Worm (Caenorhabditis elegans) whole organism, late embryonic: ENCODE data around the gene C55A6.3.
A peak's percentile ranks its signal among the peaks of the same experiment; 100 is the strongest.

Experiments used
- C08G9.2 ChIP-seq: sonication (generic microtip); optimal IDR thresholded peaks from 2 replicates; lab custom pipeline; 2016; ENCODE audit warnings: mild to moderate bottlenecking, missing genetic modification characterization, moderate library complexity, missing compliant biosample characterization
- C38D4.7 ChIP-seq: fragments of 200-800 bp; sonication (Bioruptor generic); optimal IDR thresholded peaks from 2 replicates; lab custom pipeline; 2018; ENCODE audit warnings: mild to moderate bottlenecking, missing genetic modification characterization, moderate library complexity, missing compliant biosample characterization
- T23F11.4 ChIP-seq: fragments of 200-800 bp; sonication (Bioruptor generic); optimal IDR thresholded peaks from 2 replicates; lab custom pipeline; 2018; ENCODE audit warnings: mild to moderate bottlenecking, missing genetic modification characterization, missing compliant biosample characterization
- ceh-14 ChIP-seq: sonication (generic microtip); optimal IDR thresholded peaks from 2 replicates; lab custom pipeline; 2016; ENCODE audit warnings: missing genotype, missing genetic modification characterization, missing compliant biosample characterization
- ceh-19 ChIP-seq: fragments of 200-800 bp; sonication (Bioruptor generic); optimal IDR thresholded peaks from 2 replicates; lab custom pipeline; 2018; ENCODE audit warnings: mild to moderate bottlenecking, missing genetic modification characterization, missing compliant biosample characterization
- ceh-2 ChIP-seq: sonication (generic microtip); optimal IDR thresholded peaks from 2 replicates; lab custom pipeline; 2016; ENCODE audit warnings: missing genotype, missing genetic modification characterization, missing compliant biosample characterization
- ceh-30 ChIP-seq: fragments of 150-350 bp; optimal IDR thresholded peaks from 2 replicates; lab custom pipeline; 2014; ENCODE audit warnings: missing biosample characterization, missing genetic modification characterization
- ceh-31 ChIP-seq: sonication (generic microtip); optimal IDR thresholded peaks from 2 replicates; lab custom pipeline; 2016; ENCODE audit warnings: missing genetic modification characterization, missing compliant biosample characterization
- ceh-34 ChIP-seq: sonication (generic microtip); optimal IDR thresholded peaks from 2 replicates; lab custom pipeline; 2016; ENCODE audit warnings: mild to moderate bottlenecking, missing genetic modification characterization, missing compliant biosample characterization
- ceh-45 ChIP-seq: fragments of 200-800 bp; sonication (Bioruptor generic); IDR thresholded peaks from 2 replicates; pipeline ENCODE4 v1.3.6; 2022; ENCODE audit warnings: missing genetic modification reagents, missing genetic modification characterization, missing compliant biosample characterization
- dmd-4 ChIP-seq: sonication (generic microtip); optimal IDR thresholded peaks from 2 replicates; lab custom pipeline; 2016; ENCODE audit warnings: borderline replicate concordance, missing genetic modification characterization, missing compliant biosample characterization
- dve-1 ChIP-seq: sonication (generic microtip); optimal IDR thresholded peaks from 2 replicates; lab custom pipeline; 2017; ENCODE audit warnings: antibody characterized with exemption, mild to moderate bottlenecking, missing genetic modification characterization, missing compliant biosample characterization
- elt-2 ChIP-seq: sonication (generic microtip); optimal IDR thresholded peaks from 2 replicates; lab custom pipeline; 2016; ENCODE audit warnings: missing genetic modification reagents, missing genetic modification characterization, missing compliant biosample characterization
- eyg-1 ChIP-seq: sonication (generic microtip); optimal IDR thresholded peaks from 2 replicates; lab custom pipeline; 2016; ENCODE audit warnings: missing genotype, missing genetic modification characterization, missing compliant biosample characterization
- fax-1 ChIP-seq: sonication (generic microtip); optimal IDR thresholded peaks from 2 replicates; lab custom pipeline; 2016; ENCODE audit warnings: missing genotype, missing genetic modification characterization, missing compliant biosample characterization
- fkh-10 ChIP-seq: fragments of 150-350 bp; optimal IDR thresholded peaks from 2 replicates; lab custom pipeline; 2014; ENCODE audit warnings: missing biosample characterization, missing genetic modification reagents, missing genetic modification characterization
- gmeb-2 ChIP-seq: sonication (generic microtip); optimal IDR thresholded peaks from 2 replicates; lab custom pipeline; 2016; ENCODE audit warnings: missing genetic modification characterization, inconsistent platforms, missing compliant biosample characterization
- hlh-13 ChIP-seq: fragments of 200-800 bp; sonication (Bioruptor generic); optimal IDR thresholded peaks from 2 replicates; lab custom pipeline; 2018; ENCODE audit warnings: mild to moderate bottlenecking, missing genetic modification characterization, missing compliant biosample characterization
- hlh-30 ChIP-seq: sonication (generic microtip); optimal IDR thresholded peaks from 2 replicates; lab custom pipeline; 2017; ENCODE audit warnings: antibody characterized with exemption, missing genetic modification characterization, missing compliant biosample characterization; ENCODE audit not compliant: insufficient read depth
- hlh-8 ChIP-seq: sonication (generic microtip); optimal IDR thresholded peaks from 2 replicates; lab custom pipeline; 2016; ENCODE audit warnings: missing genotype, missing genetic modification characterization, missing compliant biosample characterization
- mec-3 ChIP-seq: sonication (generic microtip); optimal IDR thresholded peaks from 2 replicates; lab custom pipeline; 2016; ENCODE audit warnings: borderline replicate concordance, missing genetic modification characterization, missing compliant biosample characterization
- nfya-1 ChIP-seq: sonication (generic microtip); optimal IDR thresholded peaks from 2 replicates; lab custom pipeline; 2017; ENCODE audit warnings: missing genetic modification characterization, mild to moderate bottlenecking, missing compliant biosample characterization, antibody characterized with exemption, moderate library complexity
- nhr-232 ChIP-seq: sonication (generic microtip); optimal IDR thresholded peaks from 2 replicates; lab custom pipeline; 2016; ENCODE audit warnings: missing genetic modification characterization, missing compliant biosample characterization
- pag-3 ChIP-seq: sonication (generic microtip); optimal IDR thresholded peaks from 2 replicates; lab custom pipeline; 2016; ENCODE audit warnings: missing compliant biosample characterization, missing genetic modification characterization, borderline replicate concordance
- pha-4 ChIP-seq: fragments of 150-350 bp; optimal IDR thresholded peaks from 2 replicates; lab custom pipeline; 2018; ENCODE audit warnings: missing biosample characterization, missing genetic modification reagents, missing genetic modification characterization
- rnt-1 ChIP-seq: sonication (generic microtip); optimal IDR thresholded peaks from 2 replicates; lab custom pipeline; 2016; ENCODE audit warnings: missing genetic modification characterization, missing compliant biosample characterization
- syd-9 ChIP-seq: sonication (generic microtip); optimal IDR thresholded peaks from 2 replicates; lab custom pipeline; 2016; ENCODE audit warnings: mild to moderate bottlenecking, missing genetic modification characterization, moderate library complexity, missing compliant biosample characterization
- tbx-2 ChIP-seq: sonication (generic microtip); optimal IDR thresholded peaks from 2 replicates; lab custom pipeline; 2016; ENCODE audit warnings: missing genetic modification characterization, missing compliant biosample characterization
- tbx-7 ChIP-seq: sonication (generic microtip); optimal IDR thresholded peaks from 2 replicates; lab custom pipeline; 2016; ENCODE audit warnings: missing genotype, missing genetic modification characterization, missing compliant biosample characterization
- ttx-3 ChIP-seq: sonication (generic microtip); optimal IDR thresholded peaks from 2 replicates; lab custom pipeline; 2016; ENCODE audit warnings: missing genetic modification reagents, missing genetic modification characterization, missing compliant biosample characterization
- unc-55 ChIP-seq: sonication (generic microtip); optimal IDR thresholded peaks from 2 replicates; lab custom pipeline; 2017; ENCODE audit warnings: missing biosample characterization, missing genetic modification reagents, missing genetic modification characterization
- unc-86 ChIP-seq: sonication (generic microtip); optimal IDR thresholded peaks from 2 replicates; lab custom pipeline; 2016; ENCODE audit warnings: missing genetic modification characterization, missing compliant biosample characterization

The C55A6.3 gene

DNA sequence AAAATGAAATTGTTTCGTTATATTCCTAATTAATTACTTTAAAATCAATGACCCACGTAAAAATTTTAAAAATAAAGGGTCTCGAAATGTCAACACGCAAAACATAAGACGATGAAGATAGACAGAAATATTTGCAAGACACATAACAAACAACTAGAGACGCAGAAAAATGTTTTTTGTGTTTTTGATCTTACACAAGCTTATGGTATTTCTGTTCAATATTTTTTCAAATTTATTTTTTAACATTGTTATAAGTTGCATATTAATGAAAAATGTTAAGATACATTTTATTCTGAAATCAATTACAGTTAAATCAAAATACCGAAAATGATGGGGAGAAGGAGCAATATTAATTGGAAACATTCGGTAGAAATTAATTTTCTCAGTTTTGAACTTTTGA lies at the start of gene C55A6.3:
TSS of gene C55A6.3 (minus strand) at position 101 of the 400 bp plus-strand sequence.
- TF ChIP-seq unc-55 (GFP tag; lab: Kevin White, UChicago) (no peak), nhr-232 (tag; lab: Kevin White, UChicago) (no peak), fkh-10 (GFP tag; lab: Kevin White, UChicago) (no peak), tbx-7 (no peak), eyg-1 (tag; lab: Kevin White, UChicago) (no peak), hlh-13 (GFP tag; lab: Kevin White, UChicago) (no peak)

ce11 chrV:11562643-11563042 lies 49.3 kb upstream of the C55A6.3 start, which contains the start of gene srx-86:
Gene srx-86 (plus strand): TSS chrV:11562943.
- no peak for TF ChIP-seq T23F11.4 (GFP tag; lab: Kevin White, UChicago)
- TF ChIP-seq, all 69 proteins: peak for 0

DNA sequence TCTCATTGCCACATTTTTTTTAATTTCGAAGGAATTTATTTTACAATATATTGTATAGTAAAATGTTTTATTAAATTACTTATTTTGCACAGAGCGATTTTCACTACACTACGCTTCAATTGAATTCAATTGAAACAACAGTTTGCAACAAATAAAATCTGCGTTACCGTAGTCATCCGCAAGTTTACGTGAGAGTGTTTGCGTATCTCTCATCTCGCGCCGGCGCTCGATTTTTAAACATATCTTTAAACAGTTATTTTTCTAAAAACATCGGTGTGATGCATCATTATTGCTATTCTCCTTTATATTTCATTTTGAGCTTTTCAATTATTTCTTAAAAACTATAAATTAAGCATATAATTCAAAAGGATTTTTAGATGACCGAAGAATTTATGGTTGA lies 40.9 kb upstream of the C55A6.3 start, which contains the start of gene duo-1:
TSS of gene duo-1 (plus strand) at position 371 of the 400 bp plus-strand sequence.
- TF ChIP-seq pag-3 (no peak), syd-9 (no peak), unc-86 (tag; lab: Kevin White, UChicago) (no peak), dmd-4 (no peak), gmeb-2 (tag; lab: Kevin White, UChicago) (no peak), ceh-30 (tag; lab: Kevin White, UChicago) (no peak), eyg-1 (tag; lab: Kevin White, UChicago) (no peak)
- TF ChIP-seq, all 69 proteins: peak for 0

DNA sequence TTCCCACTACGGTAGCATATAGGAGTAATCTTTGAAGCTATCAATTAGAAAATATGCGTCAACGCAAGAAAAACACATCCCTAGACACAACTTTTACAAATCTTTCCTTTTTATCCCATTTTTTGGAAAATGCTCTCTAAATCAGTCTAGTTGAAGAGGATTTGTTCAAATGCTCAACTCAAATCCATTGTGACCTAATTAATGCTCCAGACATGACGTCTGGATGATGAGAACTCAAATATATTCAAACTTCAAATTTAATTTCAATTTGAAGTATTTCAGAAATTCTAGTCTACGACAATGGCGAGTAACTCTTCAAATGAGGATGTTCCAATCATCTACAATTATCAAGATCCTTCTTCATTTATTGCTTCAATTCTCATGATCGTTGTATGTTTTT lies 39.0 kb upstream of the C55A6.3 start, which contains the start of gene srx-85:
TSS of gene srx-85 (plus strand) at position 301 of the 400 bp plus-strand sequence.
- TF ChIP-seq C38D4.7 (GFP tag; lab: Kevin White, UChicago): no peak
- TF ChIP-seq mec-3 (tag; lab: Kevin White, UChicago): no peak
- no peak for TF ChIP-seq pag-3
- no peak for TF ChIP-seq ceh-45 (GFP tag; lab: Robert Waterston, UW)
- TF ChIP-seq ttx-3 (tag; lab: Kevin White, UChicago): no peak
- no peak for TF ChIP-seq pha-4 (tag; lab: Kevin White, UChicago)
- no peak for TF ChIP-seq tbx-7
- no peak for TF ChIP-seq hlh-30
- no peak for TF ChIP-seq rnt-1 (tag; lab: Kevin White, UChicago)
- TF ChIP-seq, all 69 proteins: peak for 0

ce11 chrV:11548914-11549406 lies 35.6 kb upstream of the C55A6.3 start, which contains the start of the genes F38B7.17 and F38B7.3:
Gene F38B7.17 (minus strand): TSS chrV:11548964.
Gene F38B7.3 (plus strand): TSS chrV:11549107.
- TF ChIP-seq tbx-2 (peak; percentile 51), C08G9.2 (no peak), elt-2 (tag; lab: Kevin White, UChicago) (peak; percentile 71), nfya-1 (peak; percentile 58), ceh-19 (GFP tag; lab: Kevin White, UChicago) (peak; percentile 39), hlh-30 (peak; percentile 95), fax-1 (no peak), ceh-31 (tag; lab: Kevin White, UChicago) (peak; percentile 33), hlh-8 (tag; lab: Kevin White, UChicago) (peak; percentile 12), dve-1 (tag; lab: Kevin White, UChicago) (peak; percentile 36), ceh-14 (tag; lab: Kevin White, UChicago) (peak; percentile 3), unc-55 (GFP tag; lab: Kevin White, UChicago) (peak; percentile 51), ceh-34 (peak; percentile 42), ceh-2 (tag; lab: Kevin White, UChicago) (no peak), pha-4 (tag; lab: Kevin White, UChicago) (no peak)
